Fruit fly (Drosophila melanogaster) whole organism, embryonic: ENCODE results near the gene mRpS11.

Experiments used
- Antp ChIP-seq: fragments of 200-800 bp; sonication (Bioruptor generic); optimal IDR thresholded peaks from 3 replicates; lab custom pipeline; 2016; ENCODE audit warnings: missing biosample characterization, missing genetic modification characterization
- CG10321 ChIP-seq: fragments of 200-800 bp; sonication (Bioruptor generic); IDR thresholded peaks from 2 replicates; pipeline ENCODE4 v1.3.6; 2022; ENCODE audit warnings: missing biosample characterization, missing genetic modification characterization
- CG10366 ChIP-seq: fragments of 200-800 bp; sonication (Bioruptor generic); IDR thresholded peaks from 2 replicates; pipeline ENCODE4 v1.3.6; 2022; ENCODE audit warnings: missing biosample characterization, missing genetic modification characterization
- CG10543 ChIP-seq: fragments of 200-800 bp; sonication (Bioruptor generic); optimal IDR thresholded peaks from 3 replicates; lab custom pipeline; 2017; ENCODE audit warnings: missing biosample characterization, mild to moderate bottlenecking, missing genetic modification characterization, moderate library complexity
- CG10979 ChIP-seq: fragments of 200-800 bp; sonication (Bioruptor generic); optimal IDR thresholded peaks from 2 replicates; lab custom pipeline; 2018; ENCODE audit warnings: missing biosample characterization, mild to moderate bottlenecking, missing genetic modification characterization, moderate library complexity
- CG1529 ChIP-seq: fragments of 200-800 bp; sonication (Bioruptor generic); optimal IDR thresholded peaks from 3 replicates; lab custom pipeline; 2018; ENCODE audit warnings: missing biosample characterization, missing genetic modification characterization
- CG15601 ChIP-seq: fragments of 200-800 bp; sonication (Bioruptor generic); optimal IDR thresholded peaks from 3 replicates; lab custom pipeline; 2019; ENCODE audit warnings: missing biosample characterization, mild to moderate bottlenecking, missing genetic modification characterization, moderate library complexity
- CG16813 ChIP-seq: fragments of 200-800 bp; sonication (Bioruptor generic); IDR thresholded peaks from 3 replicates; pipeline ENCODE4 v1.3.6; 2022; ENCODE audit warnings: missing biosample characterization, missing genetic modification characterization; ENCODE audit not compliant: partially characterized antibody
- CG2120 ChIP-seq: fragments of 200-800 bp; sonication (Bioruptor generic); optimal IDR thresholded peaks from 3 replicates; lab custom pipeline; 2016; ENCODE audit warnings: missing biosample characterization, missing genetic modification characterization
- CG2889 ChIP-seq: fragments of 200-800 bp; sonication (Bioruptor generic); IDR thresholded peaks from 3 replicates; pipeline ENCODE4 v1.3.6; 2022; ENCODE audit warnings: missing biosample characterization, missing genetic modification characterization
- CG30020 ChIP-seq: fragments of 200-800 bp; optimal IDR thresholded peaks from 2 replicates; lab custom pipeline; 2019; ENCODE audit warnings: missing biosample characterization, mild to moderate bottlenecking, missing genetic modification characterization, moderate library complexity
- CG30403 ChIP-seq: fragments of 200-800 bp; sonication (Bioruptor generic); optimal IDR thresholded peaks from 3 replicates; lab custom pipeline; 2016; ENCODE audit warnings: missing biosample characterization, missing genetic modification characterization
- CG42726 ChIP-seq: fragments of 200-800 bp; sonication (Bioruptor generic); IDR thresholded peaks from 2 replicates; pipeline ENCODE4 v1.3.6; 2022; ENCODE audit warnings: missing biosample characterization, missing genetic modification characterization; ENCODE audit not compliant: partially characterized antibody
- CG5953 ChIP-seq: fragments of 200-800 bp; sonication (Bioruptor generic); IDR thresholded peaks from 2 replicates; pipeline ENCODE4 v1.3.6; 2022; ENCODE audit warnings: missing biosample characterization, missing genetic modification characterization
- CG8290 ChIP-seq, 3 experiments: fragments of 200-800 bp; sonication (Bioruptor generic); optimal IDR thresholded peaks; 2 replicates each; lab custom pipeline; 2016 to 2019; ENCODE audit warnings: missing biosample characterization in 3 of 3, missing genetic modification characterization in 3 of 3, mild to moderate bottlenecking in 2 of 3, moderate library complexity in 1 of 3
- CG8388 ChIP-seq: fragments of 200-800 bp; sonication (Bioruptor generic); optimal IDR thresholded peaks from 2 replicates; lab custom pipeline; 2019; ENCODE audit warnings: missing biosample characterization, mild to moderate bottlenecking, missing genetic modification characterization, moderate library complexity
- CG8478 ChIP-seq: fragments of >200 bp; optimal IDR thresholded peaks from 2 replicates; lab custom pipeline; 2018
- D19A ChIP-seq: fragments of 200-800 bp; optimal IDR thresholded peaks from 3 replicates; lab custom pipeline; 2019; ENCODE audit warnings: missing biosample characterization, mild to moderate bottlenecking, missing genetic modification characterization, moderate library complexity
- Dip2 ChIP-seq: fragments of 200-800 bp; sonication (Bioruptor generic); IDR thresholded peaks from 2 replicates; pipeline ENCODE4 v1.3.6; 2022; ENCODE audit warnings: missing biosample characterization, missing genetic modification characterization
- Dp ChIP-seq: fragments of 200-800 bp; sonication (Bioruptor generic); optimal IDR thresholded peaks from 2 replicates; lab custom pipeline; 2018; ENCODE audit warnings: missing biosample characterization, mild to moderate bottlenecking, missing genetic modification characterization, moderate library complexity
- Eip74EF ChIP-seq, 2 experiments: fragments of 200-800 bp in 1 of 2; fragments of >200 bp in 1 of 2; sonication (Bioruptor generic) in 1 of 2; optimal IDR thresholded peaks; 2 replicates each; lab custom pipeline; 2017 to 2019; ENCODE audit warnings: missing biosample characterization in 2 of 2, missing genetic modification characterization in 2 of 2, mild to moderate bottlenecking in 1 of 2, moderate library complexity in 1 of 2
- Elba2 ChIP-seq: fragments of 200-800 bp; sonication (Bioruptor generic); optimal IDR thresholded peaks from 3 replicates; lab custom pipeline; 2016; ENCODE audit warnings: missing biosample characterization, missing genetic modification characterization
- Hmr ChIP-seq: fragments of 200-800 bp; sonication (Bioruptor generic); optimal IDR thresholded peaks from 3 replicates; lab custom pipeline; 2017; ENCODE audit warnings: mild to moderate bottlenecking, missing biosample characterization, missing genetic modification reagents, missing genetic modification characterization
- MESR4 ChIP-seq: fragments of 200-800 bp; sonication (Bioruptor generic); optimal IDR thresholded peaks from 2 replicates; lab custom pipeline; 2018; ENCODE audit warnings: missing biosample characterization, mild to moderate bottlenecking, missing genetic modification characterization, moderate library complexity
- NfI ChIP-seq: fragments of 200-800 bp; sonication (Bioruptor generic); optimal IDR thresholded peaks from 3 replicates; lab custom pipeline; 2018; ENCODE audit warnings: missing biosample characterization, mild to moderate bottlenecking, missing genetic modification characterization, moderate library complexity
- Oaz ChIP-seq: fragments of 200-800 bp; sonication (Bioruptor generic); IDR thresholded peaks from 2 replicates; pipeline ENCODE4 v1.3.6; 2022; ENCODE audit warnings: missing biosample characterization, missing genetic modification characterization
- Opbp ChIP-seq: fragments of 200-800 bp; sonication (Bioruptor generic); IDR thresholded peaks from 3 replicates; pipeline ENCODE4 v1.3.6; 2022; ENCODE audit warnings: missing biosample characterization, missing genetic modification characterization; ENCODE audit not compliant: partially characterized antibody
- Sox100B ChIP-seq: fragments of 200-800 bp; sonication (Bioruptor generic); optimal IDR thresholded peaks from 3 replicates; lab custom pipeline; 2018; ENCODE audit warnings: missing biosample characterization, mild to moderate bottlenecking, missing genetic modification characterization
- Xbp1 ChIP-seq: fragments of 200-800 bp; sonication (Bioruptor generic); optimal IDR thresholded peaks from 3 replicates; lab custom pipeline; 2016; ENCODE audit warnings: missing biosample characterization, mild to moderate bottlenecking, missing genetic modification characterization
- ash1 ChIP-seq: fragments of 200-800 bp; sonication (Bioruptor generic); optimal IDR thresholded peaks from 2 replicates; lab custom pipeline; 2018; ENCODE audit warnings: missing biosample characterization, mild to moderate bottlenecking, missing genetic modification characterization
- bcd ChIP-seq: fragments of 200-800 bp; sonication (Bioruptor generic); optimal IDR thresholded peaks from 2 replicates; lab custom pipeline; 2017; ENCODE audit warnings: missing biosample characterization, mild to moderate bottlenecking, missing genetic modification characterization
- bigmax ChIP-seq: fragments of 200-800 bp; sonication (Bioruptor generic); optimal IDR thresholded peaks from 2 replicates; lab custom pipeline; 2018; ENCODE audit warnings: missing biosample characterization, mild to moderate bottlenecking, missing genetic modification characterization
- cad ChIP-seq: fragments of >200 bp; optimal IDR thresholded peaks from 2 replicates; lab custom pipeline; 2017; ENCODE audit warnings: missing biosample characterization, missing genetic modification characterization
- chinmo ChIP-seq: fragments of 200-800 bp; sonication (Bioruptor generic); IDR thresholded peaks from 4 replicates; pipeline ENCODE4 v1.3.6; 2022; ENCODE audit warnings: missing biosample characterization, missing genetic modification characterization; ENCODE audit not compliant: partially characterized antibody
- crc ChIP-seq: fragments of 200-800 bp; sonication (Bioruptor generic); optimal IDR thresholded peaks from 2 replicates; lab custom pipeline; 2016; ENCODE audit warnings: missing biosample characterization, missing genetic modification characterization
- crp ChIP-seq, 2 experiments: fragments of 200-800 bp; sonication (Bioruptor generic); optimal IDR thresholded peaks; 2 replicates in 1 of 2; 3 replicates in 1 of 2; lab custom pipeline; 2017; ENCODE audit warnings: missing biosample characterization in 2 of 2, missing genetic modification characterization in 2 of 2, mild to moderate bottlenecking in 1 of 2, moderate library complexity in 1 of 2
- dan ChIP-seq: fragments of 200-800 bp; sonication (Bioruptor generic); IDR thresholded peaks from 2 replicates; pipeline ENCODE4 v1.3.6; 2022; ENCODE audit warnings: missing biosample characterization, missing genetic modification characterization
- dati ChIP-seq: fragments of 200-800 bp; sonication (Bioruptor generic); IDR thresholded peaks from 2 replicates; pipeline ENCODE4 v1.3.6; 2022; ENCODE audit warnings: missing biosample characterization, missing genetic modification characterization
- gt ChIP-seq: fragments of 200-800 bp; sonication (Bioruptor generic); IDR thresholded peaks from 2 replicates; pipeline ENCODE4 v1.3.6; 2022; ENCODE audit warnings: missing biosample characterization, missing genetic modification characterization
- ind ChIP-seq: fragments of 200-800 bp; sonication (Bioruptor generic); optimal IDR thresholded peaks from 3 replicates; lab custom pipeline; 2016; ENCODE audit warnings: missing biosample characterization, missing genetic modification characterization
- lbe ChIP-seq: fragments of 200-800 bp; sonication (Bioruptor generic); optimal IDR thresholded peaks from 2 replicates; lab custom pipeline; 2016; ENCODE audit warnings: missing biosample characterization, mild to moderate bottlenecking, missing genetic modification characterization
- nerfin-1 ChIP-seq: fragments of 200-800 bp; sonication (Bioruptor generic); optimal IDR thresholded peaks from 3 replicates; lab custom pipeline; 2019; ENCODE audit warnings: missing biosample characterization, mild to moderate bottlenecking, missing genetic modification characterization, moderate library complexity
- nom ChIP-seq: fragments of 200-800 bp; sonication (Bioruptor generic); optimal IDR thresholded peaks from 2 replicates; lab custom pipeline; 2017; ENCODE audit warnings: missing biosample characterization, missing genetic modification characterization, mild to moderate bottlenecking, moderate library complexity, missing genetic modification reagents
- row ChIP-seq: fragments of 200-800 bp; sonication (Bioruptor generic); IDR thresholded peaks from 3 replicates; pipeline ENCODE4 v1.3.6; 2022; ENCODE audit warnings: missing biosample characterization, missing genetic modification characterization
- sd ChIP-seq: fragments of 200-800 bp; sonication (Bioruptor generic); optimal IDR thresholded peaks from 3 replicates; lab custom pipeline; 2018; ENCODE audit warnings: missing biosample characterization, mild to moderate bottlenecking, missing genetic modification characterization, moderate library complexity
- sr ChIP-seq: fragments of 200-800 bp; sonication (Bioruptor generic); IDR thresholded peaks from 3 replicates; pipeline ENCODE4 v1.3.6; 2022; ENCODE audit warnings: missing biosample characterization, missing genetic modification characterization
- tll ChIP-seq, 2 experiments: fragments of 200-800 bp in 1 of 2; fragments of >200 bp in 1 of 2; sonication (Bioruptor generic) in 1 of 2; optimal IDR thresholded peaks; 2 replicates each; lab custom pipeline; 2017 to 2019; ENCODE audit warnings: missing biosample characterization in 2 of 2, missing genetic modification characterization in 2 of 2, mild to moderate bottlenecking in 1 of 2, moderate library complexity in 1 of 2
- twi ChIP-seq: fragments of 200-800 bp; optimal IDR thresholded peaks from 2 replicates; lab custom pipeline; 2019; ENCODE audit warnings: missing biosample characterization, mild to moderate bottlenecking, missing genetic modification characterization, moderate library complexity

mRpS11 gene

DNA sequence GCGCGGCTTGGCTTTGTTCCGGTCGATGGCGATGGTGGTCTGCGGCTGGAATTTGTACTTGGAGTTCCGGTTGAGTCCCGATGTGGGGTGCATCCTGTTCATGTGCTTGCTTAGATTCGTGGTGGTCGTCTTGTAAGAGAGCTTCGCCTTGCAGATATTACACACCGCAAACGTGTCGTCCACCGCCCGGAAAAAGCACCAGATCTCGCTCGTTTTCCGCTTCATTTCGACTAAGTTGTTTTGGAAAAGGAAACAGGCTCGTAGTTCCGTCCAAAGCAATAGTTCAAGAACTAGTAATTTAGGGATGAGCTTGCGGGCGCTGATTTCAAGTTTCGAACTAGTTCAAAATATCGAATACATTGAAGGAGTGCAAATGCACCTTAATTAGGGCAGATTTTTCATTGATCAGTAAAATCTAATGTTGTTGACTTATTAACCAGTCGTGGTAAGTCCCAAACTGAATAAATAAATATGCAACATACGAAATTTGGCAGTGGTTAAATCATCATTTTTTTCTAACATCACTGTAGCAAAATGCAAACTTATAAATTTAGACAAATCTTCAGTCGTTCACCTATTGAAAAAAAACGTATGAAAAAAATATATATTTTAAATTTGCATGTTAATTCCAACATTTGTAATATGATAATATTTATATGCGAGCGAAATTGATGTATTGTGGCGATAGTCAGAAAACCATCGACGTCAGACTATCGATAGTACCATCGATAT, 29.5 kb upstream of the mRpS11 start, which contains the start of the genes bdwf and Patr-1 (continued):
- TF ChIP-seq CG30020 (tag; lab: Kevin White, UChicago), result peak; percentile 44
- TF ChIP-seq CG42726 (GFP tag; lab: Robert Waterston, UW), result peak; percentile 93
- TF ChIP-seq CG1529 (GFP tag; lab: Kevin White, UChicago), result no peak
- no peak for TF ChIP-seq Elba2 (GFP tag; lab: Kevin White, UChicago)
- TF ChIP-seq row, result peak; percentile 75
- TF ChIP-seq CG8388 (GFP tag; lab: Kevin White, UChicago), result no peak
- peak in 1 of 2 experiments; percentile 6 for TF ChIP-seq crp (GFP tag; optimal IDR thresholded peaks at IDR 0.05; lab: Kevin White, UChicago)
- TF ChIP-seq CG10366 (GFP tag; lab: Robert Waterston, UW), result no peak
- no peak for TF ChIP-seq dan (GFP tag; lab: Robert Waterston, UW)
- no peak for TF ChIP-seq nom (GFP tag; lab: Kevin White, UChicago)
- no peak for TF ChIP-seq Hmr (GFP tag; lab: Kevin White, UChicago)
- no peak for TF ChIP-seq CG2889 (GFP tag; lab: Robert Waterston, UW)
- TF ChIP-seq Oaz (GFP tag; lab: Robert Waterston, UW), result no peak
- TF ChIP-seq bigmax (GFP tag; lab: Kevin White, UChicago), result no peak
- no peak for TF ChIP-seq NfI
- TF ChIP-seq Dp (GFP tag; lab: Kevin White, UChicago), result peak; percentile 29
- TF ChIP-seq nerfin-1 (tag; lab: Kevin White, UChicago), result peak; percentile 9
- TF ChIP-seq chinmo (GFP tag; lab: Robert Waterston, UW), result peak; percentile 95
- TF ChIP-seq ash1 (GFP tag; lab: Kevin White, UChicago), result no peak
- no peak for TF ChIP-seq crc (GFP tag; lab: Kevin White, UChicago)
- no peak for TF ChIP-seq CG10321 (GFP tag; lab: Robert Waterston, UW)
- TF ChIP-seq cad (GFP tag; lab: Kevin White, UChicago), result no peak
- peak; percentile 52 for TF ChIP-seq CG2120 (GFP tag; lab: Kevin White, UChicago)
- no peak for TF ChIP-seq dati (GFP tag; lab: Robert Waterston, UW)
- peak; percentile 10 for TF ChIP-seq CG10543 (GFP tag; lab: Kevin White, UChicago)
- no peak for TF ChIP-seq bcd (GFP tag; lab: Kevin White, UChicago)
- no peak for TF ChIP-seq Dip2 (GFP tag; lab: Robert Waterston, UW)
- peak; percentile 62 for TF ChIP-seq MESR4 (GFP tag; lab: Kevin White, UChicago)
- no peak for TF ChIP-seq sr (GFP tag; lab: Robert Waterston, UW)
- TF ChIP-seq ind (GFP tag; lab: Kevin White, UChicago), result peak; percentile 37
- TF ChIP-seq CG8290 (GFP tag; optimal IDR thresholded peaks at IDR 0.05; lab: Kevin White, UChicago), result no peak
- TF ChIP-seq CG8290 (tag; optimal IDR thresholded peaks at IDR 0.05; lab: Kevin White, UChicago), result no peak
- no peak for TF ChIP-seq CG5953 (GFP tag; lab: Robert Waterston, UW)
- no peak for TF ChIP-seq twi (tag; lab: Kevin White, UChicago)
- TF ChIP-seq lbe (GFP tag; lab: Kevin White, UChicago), result peak; percentile 25
- TF ChIP-seq tll (GFP tag; optimal IDR thresholded peaks at IDR 0.05; lab: Kevin White, UChicago), result peak in 1 of 2 experiments; percentile 21
- peak; percentile 11 for TF ChIP-seq Xbp1
- no peak for TF ChIP-seq gt
- TF ChIP-seq Opbp (GFP tag; lab: Robert Waterston, UW), result peak; percentile 89
- peak; percentile 60 for TF ChIP-seq CG30403 (GFP tag; lab: Kevin White, UChicago)
- no peak for TF ChIP-seq Antp
- TF ChIP-seq CG10979 (tag; lab: Kevin White, UChicago), result no peak
- peak; percentile 33 for TF ChIP-seq CG15601 (tag; lab: Kevin White, UChicago)
- TF ChIP-seq Sox100B (GFP tag; lab: Kevin White, UChicago), result peak; percentile 43
- TF ChIP-seq CG16813 (GFP tag; lab: Robert Waterston, UW), result peak; percentile 93
- TF ChIP-seq CG8478 (lab: Kevin White, UChicago), result no peak
- TF ChIP-seq sd (tag; lab: Kevin White, UChicago), result no peak
- TF ChIP-seq Eip74EF (GFP tag; optimal IDR thresholded peaks at IDR 0.05; lab: Kevin White, UChicago), result no peak
- peak; percentile 15 for TF ChIP-seq D19A (tag; lab: Kevin White, UChicago)
